Worm (Caenorhabditis elegans) whole organism, L1 larva: Measurements from ENCODE around the gene R04B5.5.

Experiments used
- C34B4.2 ChIP-seq: sonication (generic microtip); optimal IDR thresholded peaks from 2 replicates; lab custom pipeline; 2017; ENCODE audit warnings: mild to moderate bottlenecking, missing genetic modification characterization, missing compliant biosample characterization
- F16B12.6 ChIP-seq: fragments of 150-350 bp; optimal IDR thresholded peaks from 2 replicates; lab custom pipeline; 2014; ENCODE audit warnings: missing biosample characterization, missing genetic modification characterization
- Y116A8C.19 ChIP-seq: sonication (generic microtip); optimal IDR thresholded peaks from 2 replicates; lab custom pipeline; 2016; ENCODE audit warnings: missing compliant biosample characterization, missing genetic modification characterization, borderline replicate concordance
- aha-1 ChIP-seq: fragments of 150-350 bp; optimal IDR thresholded peaks from 2 replicates; lab custom pipeline; 2014; ENCODE audit warnings: missing biosample characterization, missing genetic modification characterization
- blmp-1 ChIP-seq: fragments of 150-350 bp; optimal IDR thresholded peaks from 2 replicates; lab custom pipeline; 2014; ENCODE audit warnings: missing biosample characterization, missing genetic modification characterization
- ceh-63 ChIP-seq: fragments of 200-800 bp; sonication (Bioruptor generic); optimal IDR thresholded peaks from 2 replicates; lab custom pipeline; 2018; ENCODE audit warnings: mild to moderate bottlenecking, missing genetic modification characterization, missing compliant biosample characterization
- ceh-88 ChIP-seq: fragments of 200-800 bp; sonication (Bioruptor generic); IDR thresholded peaks from 2 replicates; pipeline ENCODE4 v1.3.6; 2022; ENCODE audit warnings: missing genetic modification characterization, missing compliant biosample characterization
- dpl-1 ChIP-seq, 3 experiments: fragments of 150-350 bp in 2 of 3; sonication (generic microtip) in 1 of 3; optimal IDR thresholded peaks; 2 replicates each; lab custom pipeline; 2014 to 2017; ENCODE audit warnings: missing biosample characterization in 3 of 3, missing genetic modification characterization in 3 of 3, missing genetic modification reagents in 3 of 3
- efl-3 ChIP-seq: fragments of 200-800 bp; sonication (Bioruptor generic); optimal IDR thresholded peaks from 2 replicates; lab custom pipeline; 2018; ENCODE audit warnings: mild to moderate bottlenecking, missing genetic modification characterization, missing compliant biosample characterization
- egl-27 ChIP-seq, 2 experiments: fragments of 150-350 bp in 1 of 2; sonication (generic microtip); optimal IDR thresholded peaks; 3 replicates each; lab custom pipeline; 2017 to 2018; ENCODE audit warnings: missing biosample characterization in 2 of 2, missing genetic modification characterization in 2 of 2, missing genetic modification reagents in 2 of 2
- elt-2 ChIP-seq: sonication (generic microtip); optimal IDR thresholded peaks from 2 replicates; lab custom pipeline; 2016; ENCODE audit warnings: missing genetic modification characterization, mild to moderate bottlenecking, inconsistent platforms, missing compliant biosample characterization, missing genetic modification reagents
- elt-3 ChIP-seq, 6 experiments: fragments of 150-350 bp in 1 of 6; sonication (generic microtip); optimal IDR thresholded peaks; 2 replicates each; lab custom pipeline; 2017 to 2018; ENCODE audit warnings: missing biosample characterization in 6 of 6, missing genetic modification characterization in 6 of 6, inconsistent platforms in 1 of 6
- ets-5 ChIP-seq: fragments of 200-800 bp; sonication (Bioruptor generic); IDR thresholded peaks from 2 replicates; pipeline ENCODE4 v1.3.6; 2022; ENCODE audit warnings: missing genetic modification characterization, missing compliant biosample characterization
- fkh-10 ChIP-seq: sonication (generic microtip); optimal IDR thresholded peaks from 2 replicates; lab custom pipeline; 2017; ENCODE audit warnings: missing biosample characterization, missing genetic modification reagents, missing genetic modification characterization
- fkh-8 ChIP-seq: sonication (generic microtip); optimal IDR thresholded peaks from 2 replicates; lab custom pipeline; 2016; ENCODE audit warnings: mild to moderate bottlenecking, missing genetic modification characterization, missing compliant biosample characterization
- fos-1 ChIP-seq: fragments of 150-350 bp; optimal IDR thresholded peaks from 2 replicates; lab custom pipeline; 2014; ENCODE audit warnings: missing biosample characterization, missing genetic modification characterization
- grh-1 ChIP-seq: fragments of 200-800 bp; sonication (Bioruptor generic); IDR thresholded peaks from 2 replicates; pipeline ENCODE4 v1.3.6; 2022; ENCODE audit warnings: missing genetic modification reagents, missing genetic modification characterization, missing compliant biosample characterization
- hlh-17 ChIP-seq: fragments of 200-800 bp; sonication (Bioruptor generic); optimal IDR thresholded peaks from 2 replicates; lab custom pipeline; 2018; ENCODE audit warnings: missing genetic modification characterization, mild to moderate bottlenecking, missing compliant biosample characterization, moderate library complexity, borderline replicate concordance
- hlh-4 ChIP-seq: sonication (generic microtip); optimal IDR thresholded peaks from 2 replicates; lab custom pipeline; 2016; ENCODE audit warnings: mild to moderate bottlenecking, missing genetic modification characterization, missing compliant biosample characterization
- hpl-2 ChIP-seq: fragments of 150-350 bp; optimal IDR thresholded peaks from 2 replicates; lab custom pipeline; 2014; ENCODE audit warnings: missing biosample characterization, missing genetic modification reagents, missing genetic modification characterization
- isw-1 ChIP-seq: fragments of 200-800 bp; sonication (Bioruptor generic); IDR thresholded peaks from 2 replicates; pipeline ENCODE4 v1.3.6; 2022; ENCODE audit warnings: missing genetic modification characterization, missing compliant biosample characterization
- lin-14 ChIP-seq: fragments of 200-800 bp; sonication (Bioruptor generic); optimal IDR thresholded peaks from 2 replicates; lab custom pipeline; 2018; ENCODE audit warnings: mild to moderate bottlenecking, missing genetic modification characterization, moderate library complexity, missing compliant biosample characterization
- lin-35 ChIP-seq, 2 experiments: fragments of 150-350 bp; optimal IDR thresholded peaks; 2 replicates each; lab custom pipeline; 2014; ENCODE audit warnings: missing biosample characterization in 2 of 2, missing genetic modification characterization in 2 of 2, missing genetic modification reagents in 2 of 2
- lin-39 ChIP-seq: fragments of 150-350 bp; optimal IDR thresholded peaks from 2 replicates; lab custom pipeline; 2014; ENCODE audit warnings: missing biosample characterization, missing genetic modification reagents, missing genetic modification characterization
- lir-3 ChIP-seq: sonication (generic microtip); optimal IDR thresholded peaks from 2 replicates; lab custom pipeline; 2016; ENCODE audit warnings: mild to moderate bottlenecking, missing genetic modification characterization, moderate library complexity, missing compliant biosample characterization; ENCODE audit not compliant: poor library complexity
- mab-9 ChIP-seq: fragments of 200-800 bp; sonication (Bioruptor generic); IDR thresholded peaks from 2 replicates; pipeline ENCODE4 v1.3.6; 2022; ENCODE audit warnings: missing genetic modification reagents, missing genetic modification characterization, missing compliant biosample characterization
- mef-2 ChIP-seq: fragments of 150-350 bp; optimal IDR thresholded peaks from 2 replicates; lab custom pipeline; 2014; ENCODE audit warnings: missing biosample characterization, missing genetic modification characterization
- nhr-20 ChIP-seq: sonication (generic microtip); optimal IDR thresholded peaks from 2 replicates; lab custom pipeline; 2016; ENCODE audit warnings: mild to moderate bottlenecking, missing genetic modification characterization, missing compliant biosample characterization
- nhr-76 ChIP-seq: sonication (generic microtip); optimal IDR thresholded peaks from 2 replicates; lab custom pipeline; 2017; ENCODE audit warnings: missing biosample characterization, missing genetic modification characterization
- nhr-77 ChIP-seq: fragments of 150-350 bp; optimal IDR thresholded peaks from 2 replicates; lab custom pipeline; 2014; ENCODE audit warnings: missing biosample characterization, missing genetic modification characterization
- nhr-84 ChIP-seq: sonication (generic microtip); optimal IDR thresholded peaks from 2 replicates; lab custom pipeline; 2017; ENCODE audit warnings: missing biosample characterization, missing genetic modification characterization
- nhr-85 ChIP-seq: sonication (generic microtip); peaks from one replicate; lab custom pipeline; 2016; ENCODE audit warnings: missing genetic modification characterization, inconsistent platforms, missing compliant biosample characterization
- nhr-90 ChIP-seq: sonication (generic microtip); optimal IDR thresholded peaks from 2 replicates; lab custom pipeline; 2016; ENCODE audit warnings: mild to moderate bottlenecking, missing genetic modification characterization, missing compliant biosample characterization; ENCODE audit not compliant: poor library complexity
- pag-3 ChIP-seq: sonication (generic microtip); optimal IDR thresholded peaks from 2 replicates; lab custom pipeline; 2017; ENCODE audit warnings: missing genetic modification characterization, mild to moderate bottlenecking, missing compliant biosample characterization, antibody characterized with exemption, borderline replicate concordance; ENCODE audit not compliant: insufficient read depth
- rnt-1 ChIP-seq: sonication (generic microtip); optimal IDR thresholded peaks from 2 replicates; lab custom pipeline; 2016; ENCODE audit warnings: mild to moderate bottlenecking, missing genetic modification characterization, moderate library complexity, missing compliant biosample characterization
- skn-1 ChIP-seq: fragments of 150-350 bp; optimal IDR thresholded peaks from 2 replicates; lab custom pipeline; 2014; ENCODE audit warnings: missing biosample characterization, missing genetic modification characterization
- snpc-4 ChIP-seq: fragments of 150-350 bp; optimal IDR thresholded peaks from 2 replicates; lab custom pipeline; 2014; ENCODE audit warnings: missing biosample characterization, missing genetic modification characterization
- sup-37 ChIP-seq: fragments of 200-800 bp; sonication (Bioruptor generic); optimal IDR thresholded peaks from 2 replicates; lab custom pipeline; 2018; ENCODE audit warnings: mild to moderate bottlenecking, missing genetic modification characterization, missing compliant biosample characterization
- swsn-7 ChIP-seq: sonication (generic microtip); optimal IDR thresholded peaks from 2 replicates; lab custom pipeline; 2016; ENCODE audit warnings: missing genetic modification characterization, missing compliant biosample characterization
- unc-130 ChIP-seq: fragments of 150-350 bp; optimal IDR thresholded peaks from 2 replicates; lab custom pipeline; 2017; ENCODE audit warnings: missing biosample characterization, missing genetic modification characterization, inconsistent platforms
- unc-86 ChIP-seq: sonication (generic microtip); optimal IDR thresholded peaks from 2 replicates; lab custom pipeline; 2016; ENCODE audit warnings: missing genetic modification characterization, missing compliant biosample characterization
- zag-1 ChIP-seq: fragments of 150-350 bp; optimal IDR thresholded peaks from 2 replicates; lab custom pipeline; 2014; ENCODE audit warnings: missing biosample characterization, missing genetic modification characterization
- ztf-4 ChIP-seq: fragments of 150-350 bp; optimal IDR thresholded peaks from 2 replicates; lab custom pipeline; 2014; ENCODE audit warnings: missing biosample characterization, missing genetic modification characterization

Gene R04B5.5

DNA sequence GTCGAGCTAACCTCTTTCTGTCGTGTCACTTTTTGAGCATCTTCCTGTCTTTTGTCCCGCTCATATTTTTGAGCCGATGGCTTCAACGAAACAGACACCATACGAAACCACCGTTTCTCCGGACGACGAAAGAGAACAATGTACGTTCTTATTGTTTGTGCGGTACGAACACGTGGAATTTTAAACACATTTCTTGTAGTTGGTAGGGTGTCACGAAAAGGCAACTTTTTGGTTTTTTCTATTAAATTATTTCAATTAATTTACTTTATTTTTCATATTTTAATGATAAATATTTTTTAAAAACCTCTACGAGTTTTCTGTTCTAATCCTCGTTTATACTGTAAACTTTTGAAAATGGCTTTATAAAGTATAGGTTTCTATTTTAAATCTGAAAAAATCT lies 3.9 kb downstream of the R04B5.5 start, which contains the start of gene R04B5.11:
Gene R04B5.11, minus strand, starts transcription at position 101 of the 400 bp plus-strand sequence.
- TF ChIP-seq lin-14 (no peak), sup-37 (GFP tag; lab: Kevin White, UChicago) (no peak), unc-86 (no peak), zag-1 (tag; lab: Kevin White, UChicago) (no peak), ets-5 (GFP tag; lab: Robert Waterston, UW) (no peak), fkh-8 (tag; lab: Kevin White, UChicago) (no peak), nhr-84 (tag; lab: Kevin White, UChicago) (no peak), efl-3 (GFP tag; lab: Kevin White, UChicago) (no peak), pag-3 (tag; lab: Kevin White, UChicago) (no peak), rnt-1 (tag; lab: Kevin White, UChicago) (no peak), ceh-88 (no peak), C34B4.2 (no peak), nhr-20 (tag; lab: Kevin White, UChicago) (no peak), fkh-10 (GFP tag; lab: Kevin White, UChicago) (no peak), nhr-77 (tag; lab: Kevin White, UChicago) (no peak), egl-27 (tag; optimal IDR thresholded peaks at IDR 0.05; lab: Kevin White, UChicago) (no peak), nhr-85 (tag; lab: Kevin White, UChicago) (no peak), hpl-2 (GFP tag; lab: Kevin White, UChicago) (no peak), lin-39 (tag; lab: Kevin White, UChicago) (no peak)
- TF ChIP-seq, all 84 proteins: peak for 0

DNA sequence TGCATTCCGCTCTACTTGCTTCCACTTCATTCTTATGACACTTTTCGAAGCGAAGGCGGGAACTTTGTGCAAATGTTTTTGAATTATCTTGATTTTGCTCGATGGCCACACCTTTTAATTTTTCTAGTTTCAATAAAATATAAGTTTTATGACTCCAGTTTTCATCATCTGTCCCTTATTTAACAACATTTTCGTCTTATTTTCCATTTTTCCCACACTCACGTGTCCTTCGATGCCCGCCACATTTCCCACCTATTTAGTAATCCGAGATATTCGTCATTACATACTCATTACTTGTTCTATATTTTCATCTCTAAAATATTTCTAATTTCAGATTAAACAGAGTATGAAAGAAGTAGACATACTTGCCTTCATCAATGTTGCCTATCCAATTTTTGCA lies 7.1 kb downstream of the R04B5.5 start, which contains the start of gene srd-49:
Gene srd-49, plus strand, starts transcription at position 301 of the 400 bp plus-strand sequence.
- no peak for TF ChIP-seq skn-1
- no peak for TF ChIP-seq Y116A8C.19 (tag; lab: Kevin White, UChicago)
- TF ChIP-seq mab-9 (GFP tag; lab: Robert Waterston, UW), result no peak
- TF ChIP-seq C34B4.2, result no peak
- no peak for TF ChIP-seq mef-2
- TF ChIP-seq grh-1 (GFP tag; lab: Robert Waterston, UW), result no peak
- TF ChIP-seq nhr-20 (tag; lab: Kevin White, UChicago), result no peak
- no peak for TF ChIP-seq elt-3 (tag; optimal IDR thresholded peaks at IDR 0.05; lab: Kevin White, UChicago)
- TF ChIP-seq ceh-88, result no peak
- TF ChIP-seq snpc-4 (tag; lab: Kevin White, UChicago), result no peak
- TF ChIP-seq efl-3 (GFP tag; lab: Kevin White, UChicago), result no peak
- TF ChIP-seq lir-3 (tag; lab: Kevin White, UChicago), result no peak
- TF ChIP-seq ceh-63 (GFP tag; lab: Kevin White, UChicago), result no peak
- TF ChIP-seq lin-39 (tag; lab: Kevin White, UChicago), result no peak
- TF ChIP-seq blmp-1 (tag; lab: Kevin White, UChicago), result no peak
- TF ChIP-seq isw-1, result no peak
- TF ChIP-seq aha-1 (tag; lab: Kevin White, UChicago), result no peak
- TF ChIP-seq dpl-1 (GFP tag; optimal IDR thresholded peaks at IDR 0.05; lab: Kevin White, UChicago), result no peak
- TF ChIP-seq elt-2 (tag; lab: Kevin White, UChicago), result no peak
- TF ChIP-seq swsn-7 (tag; lab: Kevin White, UChicago), result no peak

DNA sequence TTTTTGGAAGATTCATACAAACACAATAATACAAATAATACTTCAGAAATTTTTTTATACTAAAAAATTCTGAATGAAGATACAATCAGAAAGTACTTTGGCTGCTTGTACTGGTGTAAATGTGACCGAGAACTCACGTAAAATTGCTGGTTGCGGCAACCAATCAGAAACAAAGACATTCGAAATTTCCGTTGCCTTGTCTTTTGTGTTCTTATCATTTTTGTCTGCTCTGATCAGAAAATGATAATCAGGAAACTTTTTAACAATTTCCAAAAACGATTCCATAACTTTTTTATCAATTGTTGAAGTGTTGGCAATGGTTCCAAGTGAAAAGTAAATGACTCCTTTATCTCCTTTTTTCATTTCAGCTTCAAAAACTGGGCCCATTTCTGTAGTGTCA lies 9.7 kb downstream of the R04B5.5 start:
- TF ChIP-seq elt-2 (tag; lab: Kevin White, UChicago), result peak; percentile 77
- no peak for TF ChIP-seq nhr-76 (tag; lab: Kevin White, UChicago)
- TF ChIP-seq lin-14, result peak; percentile 10

DNA sequence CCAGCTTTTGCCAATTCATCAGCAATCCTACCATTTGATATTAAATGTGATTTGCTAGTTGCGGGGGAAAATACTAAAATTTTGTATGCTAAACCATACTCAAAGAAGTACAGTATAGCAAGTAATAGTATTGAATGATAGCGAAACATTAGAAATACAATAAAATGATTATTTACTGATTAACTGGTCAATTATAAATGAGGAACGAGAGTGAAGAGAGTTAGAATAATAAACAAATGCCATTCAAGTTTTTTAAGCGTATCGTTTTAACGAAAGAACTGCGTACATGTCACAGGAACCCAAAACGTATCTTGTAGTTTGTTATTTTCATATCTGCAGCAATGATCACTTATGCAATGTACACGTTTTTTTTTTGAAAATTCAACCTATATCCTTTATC lies 11.1 kb downstream of the R04B5.5 start, which contains the start of gene ugt-47:
Gene ugt-47, minus strand, starts transcription at position 169 of the 400 bp plus-strand sequence.
- TF ChIP-seq nhr-90 (tag; lab: Kevin White, UChicago) (no peak), fos-1 (tag; lab: Kevin White, UChicago) (no peak), hlh-17 (GFP tag; lab: Kevin White, UChicago) (no peak), hlh-4 (no peak), sup-37 (GFP tag; lab: Kevin White, UChicago) (no peak), F16B12.6 (tag; lab: Kevin White, UChicago) (no peak), pag-3 (tag; lab: Kevin White, UChicago) (no peak), lir-3 (tag; lab: Kevin White, UChicago) (no peak), unc-130 (tag; lab: Kevin White, UChicago) (no peak), lin-35 (GFP tag; optimal IDR thresholded peaks at IDR 0.05; lab: Kevin White, UChicago) (no peak), fkh-10 (GFP tag; lab: Kevin White, UChicago) (no peak), unc-86 (no peak), ztf-4 (tag; lab: Kevin White, UChicago) (no peak), nhr-20 (tag; lab: Kevin White, UChicago) (no peak)
